Worm (Caenorhabditis elegans) whole organism, L2 larva: ENCODE measurements around the gene ZC132.3.

Experiments used
- R02D3.7 ChIP-seq: fragments of 150-350 bp; optimal IDR thresholded peaks from 2 replicates; lab custom pipeline; 2014; ENCODE audit warnings: missing biosample characterization, missing genetic modification characterization
- aly-2 ChIP-seq: fragments of 150-350 bp; optimal IDR thresholded peaks from 2 replicates; lab custom pipeline; 2014; ENCODE audit warnings: missing biosample characterization, missing genetic modification characterization
- ama-1 ChIP-seq: fragments of 150-350 bp; optimal IDR thresholded peaks from 2 replicates; lab custom pipeline; 2018; ENCODE audit warnings: inconsistent platforms
- ceh-82 ChIP-seq: fragments of 150-350 bp; optimal IDR thresholded peaks from 2 replicates; lab custom pipeline; 2014; ENCODE audit warnings: missing biosample characterization, missing genetic modification characterization
- lsy-2 ChIP-seq, 2 experiments: fragments of 150-350 bp in 1 of 2; sonication (generic microtip) in 1 of 2; optimal IDR thresholded peaks; 2 replicates each; lab custom pipeline; 2014 to 2017; ENCODE audit warnings: missing biosample characterization in 2 of 2, missing genetic modification characterization in 2 of 2
- nhr-6 ChIP-seq: fragments of 150-350 bp; optimal IDR thresholded peaks from 2 replicates; lab custom pipeline; 2014; ENCODE audit warnings: missing biosample characterization, missing genetic modification characterization

DNA sequence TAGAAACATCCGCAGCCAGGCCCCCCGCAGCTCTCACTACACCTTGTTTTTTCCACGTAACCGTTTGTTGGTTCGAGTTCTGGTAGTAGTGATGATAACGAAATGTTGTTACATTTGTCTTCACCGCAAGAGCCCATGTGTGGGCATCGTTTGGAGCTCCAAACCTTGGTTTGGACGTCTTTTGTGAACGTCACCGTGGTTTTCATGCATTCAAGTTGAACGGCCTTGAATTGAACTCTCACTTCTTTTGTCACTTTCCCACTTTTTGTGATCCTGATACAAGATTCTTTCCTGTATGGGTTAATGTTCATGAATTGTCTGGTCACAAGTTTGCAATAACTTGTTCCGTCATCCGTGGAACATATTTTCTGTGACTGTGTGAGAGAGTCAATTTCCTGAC, 4.2 kb upstream of the ZC132.3 start:
- no peak for TF ChIP-seq ceh-82 (tag; lab: Kevin White, UChicago)
- no peak for TF ChIP-seq lsy-2 (tag; optimal IDR thresholded peaks at IDR 0.05; lab: Kevin White, UChicago)
- TF ChIP-seq R02D3.7 (tag; lab: Kevin White, UChicago) = no peak
- TF ChIP-seq ama-1 (lab: Kevin White, UChicago) = no peak
- TF ChIP-seq aly-2 = no peak
- no peak for TF ChIP-seq nhr-6 (tag; lab: Kevin White, UChicago)
